Worm (Caenorhabditis elegans) whole organism, late embryonic: ENCODE data around the gene cTel55X.1.

ENCODE experiments used
- T23F11.4 ChIP-seq: fragments of 200-800 bp; sonication (Bioruptor generic); optimal IDR thresholded peaks from 2 replicates; lab custom pipeline; 2018; ENCODE audit warnings: mild to moderate bottlenecking, missing genetic modification characterization, missing compliant biosample characterization
- ceh-14 ChIP-seq: sonication (generic microtip); optimal IDR thresholded peaks from 2 replicates; lab custom pipeline; 2016; ENCODE audit warnings: missing genotype, missing genetic modification characterization, missing compliant biosample characterization
- ceh-18 ChIP-seq: sonication (generic microtip); optimal IDR thresholded peaks from 2 replicates; lab custom pipeline; 2016; ENCODE audit warnings: missing genetic modification characterization, missing compliant biosample characterization
- ceh-19 ChIP-seq: fragments of 200-800 bp; sonication (Bioruptor generic); optimal IDR thresholded peaks from 2 replicates; lab custom pipeline; 2018; ENCODE audit warnings: mild to moderate bottlenecking, missing genetic modification characterization, missing compliant biosample characterization
- ceh-24 ChIP-seq: sonication (generic microtip); optimal IDR thresholded peaks from 2 replicates; lab custom pipeline; 2016; ENCODE audit warnings: mild to moderate bottlenecking, missing genetic modification characterization, missing compliant biosample characterization
- ceh-30 ChIP-seq: fragments of 150-350 bp; optimal IDR thresholded peaks from 2 replicates; lab custom pipeline; 2014; ENCODE audit warnings: missing biosample characterization, missing genetic modification characterization
- ceh-31 ChIP-seq: sonication (generic microtip); optimal IDR thresholded peaks from 2 replicates; lab custom pipeline; 2016; ENCODE audit warnings: missing genetic modification characterization, missing compliant biosample characterization
- ceh-45 ChIP-seq: fragments of 200-800 bp; sonication (Bioruptor generic); IDR thresholded peaks from 2 replicates; pipeline ENCODE4 v1.3.6; 2022; ENCODE audit warnings: missing genetic modification reagents, missing genetic modification characterization, missing compliant biosample characterization
- ceh-6 ChIP-seq: fragments of 200-800 bp; sonication (Bioruptor generic); optimal IDR thresholded peaks from 2 replicates; lab custom pipeline; 2018; ENCODE audit warnings: mild to moderate bottlenecking, missing genetic modification characterization, missing compliant biosample characterization
- dve-1 ChIP-seq: sonication (generic microtip); optimal IDR thresholded peaks from 2 replicates; lab custom pipeline; 2017; ENCODE audit warnings: antibody characterized with exemption, mild to moderate bottlenecking, missing genetic modification characterization, missing compliant biosample characterization
- elt-2 ChIP-seq: sonication (generic microtip); optimal IDR thresholded peaks from 2 replicates; lab custom pipeline; 2016; ENCODE audit warnings: missing genetic modification reagents, missing genetic modification characterization, missing compliant biosample characterization
- ets-4 ChIP-seq: sonication (generic microtip); optimal IDR thresholded peaks from 2 replicates; lab custom pipeline; 2016; ENCODE audit warnings: missing genetic modification characterization, missing compliant biosample characterization
- eyg-1 ChIP-seq: sonication (generic microtip); optimal IDR thresholded peaks from 2 replicates; lab custom pipeline; 2016; ENCODE audit warnings: missing genotype, missing genetic modification characterization, missing compliant biosample characterization
- fkh-6 ChIP-seq: sonication (generic microtip); optimal IDR thresholded peaks from 2 replicates; lab custom pipeline; 2016; ENCODE audit warnings: missing genetic modification characterization, missing compliant biosample characterization
- gmeb-2 ChIP-seq: sonication (generic microtip); optimal IDR thresholded peaks from 2 replicates; lab custom pipeline; 2016; ENCODE audit warnings: missing genetic modification characterization, inconsistent platforms, missing compliant biosample characterization
- hlh-30 ChIP-seq: sonication (generic microtip); optimal IDR thresholded peaks from 2 replicates; lab custom pipeline; 2017; ENCODE audit warnings: antibody characterized with exemption, missing genetic modification characterization, missing compliant biosample characterization; ENCODE audit not compliant: insufficient read depth
- hlh-6 ChIP-seq: sonication (generic microtip); optimal IDR thresholded peaks from 2 replicates; lab custom pipeline; 2016; ENCODE audit warnings: missing genotype, missing genetic modification characterization, missing compliant biosample characterization
- madf-2 ChIP-seq: sonication (generic microtip); optimal IDR thresholded peaks from 2 replicates; lab custom pipeline; 2017; ENCODE audit warnings: missing genetic modification characterization, missing compliant biosample characterization
- nfya-1 ChIP-seq: sonication (generic microtip); optimal IDR thresholded peaks from 2 replicates; lab custom pipeline; 2017; ENCODE audit warnings: missing genetic modification characterization, mild to moderate bottlenecking, missing compliant biosample characterization, antibody characterized with exemption, moderate library complexity
- nhr-11 ChIP-seq: fragments of 150-350 bp; optimal IDR thresholded peaks from 2 replicates; lab custom pipeline; 2014; ENCODE audit warnings: missing biosample characterization, missing genetic modification characterization
- npax-4 ChIP-seq: sonication (generic microtip); optimal IDR thresholded peaks from 2 replicates; lab custom pipeline; 2016; ENCODE audit warnings: missing genetic modification characterization, missing compliant biosample characterization
- pag-3 ChIP-seq: sonication (generic microtip); optimal IDR thresholded peaks from 2 replicates; lab custom pipeline; 2016; ENCODE audit warnings: missing compliant biosample characterization, missing genetic modification characterization, borderline replicate concordance
- pat-9 ChIP-seq: fragments of 200-800 bp; sonication (Bioruptor generic); optimal IDR thresholded peaks from 2 replicates; lab custom pipeline; 2018; ENCODE audit warnings: mild to moderate bottlenecking, missing genetic modification characterization, moderate library complexity, missing compliant biosample characterization
- pax-1 ChIP-seq: fragments of 150-350 bp; optimal IDR thresholded peaks from 2 replicates; lab custom pipeline; 2014; ENCODE audit warnings: missing biosample characterization, missing genetic modification characterization
- pha-2 ChIP-seq: sonication (generic microtip); optimal IDR thresholded peaks from 2 replicates; lab custom pipeline; 2017; ENCODE audit warnings: mild to moderate bottlenecking, missing genetic modification characterization, missing compliant biosample characterization
- pqm-1 ChIP-seq: sonication (generic microtip); optimal IDR thresholded peaks from 2 replicates; lab custom pipeline; 2016; ENCODE audit warnings: missing genetic modification characterization, missing compliant biosample characterization
- sox-4 ChIP-seq: sonication (generic microtip); optimal IDR thresholded peaks from 2 replicates; lab custom pipeline; 2017; ENCODE audit warnings: mild to moderate bottlenecking, missing genetic modification characterization, inconsistent platforms, missing compliant biosample characterization
- tbx-2 ChIP-seq: sonication (generic microtip); optimal IDR thresholded peaks from 2 replicates; lab custom pipeline; 2016; ENCODE audit warnings: missing genetic modification characterization, missing compliant biosample characterization
- tbx-7 ChIP-seq: sonication (generic microtip); optimal IDR thresholded peaks from 2 replicates; lab custom pipeline; 2016; ENCODE audit warnings: missing genotype, missing genetic modification characterization, missing compliant biosample characterization
- ttx-3 ChIP-seq: sonication (generic microtip); optimal IDR thresholded peaks from 2 replicates; lab custom pipeline; 2016; ENCODE audit warnings: missing genetic modification reagents, missing genetic modification characterization, missing compliant biosample characterization
- unc-55 ChIP-seq: sonication (generic microtip); optimal IDR thresholded peaks from 2 replicates; lab custom pipeline; 2017; ENCODE audit warnings: missing biosample characterization, missing genetic modification reagents, missing genetic modification characterization
- unc-86 ChIP-seq: sonication (generic microtip); optimal IDR thresholded peaks from 2 replicates; lab custom pipeline; 2016; ENCODE audit warnings: missing genetic modification characterization, missing compliant biosample characterization
- zip-5 ChIP-seq: sonication (generic microtip); optimal IDR thresholded peaks from 2 replicates; lab custom pipeline; 2016; ENCODE audit warnings: missing genetic modification characterization, missing compliant biosample characterization
- ztf-16 ChIP-seq: sonication (generic microtip); optimal IDR thresholded peaks from 2 replicates; lab custom pipeline; 2017; ENCODE audit warnings: missing genetic modification characterization, missing compliant biosample characterization

cTel55X.1 gene

ce11 chrX:17681534-17681933, 33.2 kb upstream of the cTel55X.1 start:
- TF ChIP-seq ceh-30 (tag; lab: Kevin White, UChicago) (no peak), ceh-18 (tag; lab: Kevin White, UChicago) (no peak), nhr-11 (tag; lab: Kevin White, UChicago) (no peak), nfya-1 (tag; lab: Kevin White, UChicago) (no peak), zip-5 (tag; lab: Kevin White, UChicago) (no peak), pax-1 (no peak), ceh-14 (tag; lab: Kevin White, UChicago) (no peak), ztf-16 (tag; lab: Kevin White, UChicago) (no peak), ceh-19 (GFP tag; lab: Kevin White, UChicago) (no peak), ceh-24 (tag; lab: Kevin White, UChicago) (no peak), ets-4 (tag; lab: Kevin White, UChicago) (no peak), sox-4 (tag; lab: Kevin White, UChicago) (no peak), hlh-6 (tag; lab: Kevin White, UChicago) (no peak), dve-1 (no peak), hlh-30 (no peak), pqm-1 (no peak), unc-86 (no peak)

DNA sequence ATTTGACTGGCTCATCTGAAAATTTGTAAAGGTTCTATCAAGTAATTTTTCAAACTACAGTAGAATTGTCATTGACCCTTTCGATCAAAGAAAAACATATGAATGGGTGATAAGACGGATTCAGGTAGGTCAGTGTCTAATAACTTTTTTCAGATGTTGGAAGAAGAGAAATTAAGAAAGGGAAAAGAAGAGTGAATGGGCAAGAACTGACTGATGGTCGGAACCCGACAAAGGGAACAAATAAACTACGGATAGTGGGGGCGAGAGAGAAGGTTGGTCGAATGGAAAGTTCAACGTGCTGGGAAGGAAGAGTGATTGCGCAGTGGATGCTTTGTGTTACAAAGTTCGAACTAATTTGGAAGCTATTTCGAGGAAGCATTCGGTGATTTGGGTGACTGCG, 32.5 kb upstream of the cTel55X.1 start:
- TF ChIP-seq ceh-30 (tag; lab: Kevin White, UChicago) (no peak), gmeb-2 (tag; lab: Kevin White, UChicago) (no peak), pag-3 (tag; lab: Kevin White, UChicago) (no peak), ttx-3 (no peak), ets-4 (tag; lab: Kevin White, UChicago) (no peak)

DNA sequence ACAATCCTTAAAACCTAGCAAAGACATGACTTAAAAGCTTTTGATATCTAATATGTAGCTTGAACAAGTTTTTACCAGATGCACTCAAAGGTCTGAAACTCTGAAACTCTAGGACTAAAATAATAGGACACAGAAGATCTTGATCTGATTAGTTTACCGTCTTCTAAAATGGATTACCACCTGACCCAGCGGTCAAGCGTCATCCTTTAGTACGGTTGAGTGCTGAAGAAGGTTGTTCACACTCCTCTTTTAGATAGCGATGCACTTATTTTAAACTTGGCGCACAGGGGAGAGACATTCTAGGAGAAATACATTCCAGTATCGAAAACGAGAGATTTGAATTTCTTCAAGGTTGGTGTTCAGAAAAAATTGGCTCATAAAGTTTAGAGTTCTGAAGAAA, 31.1 kb upstream of the cTel55X.1 start:
- no peak for TF ChIP-seq pha-2 (tag; lab: Kevin White, UChicago)
- TF ChIP-seq tbx-7 (tag; lab: Kevin White, UChicago): no peak
- TF ChIP-seq eyg-1: no peak
- TF ChIP-seq ceh-45 (GFP tag; lab: Robert Waterston, UW): no peak
- TF ChIP-seq fkh-6 (tag; lab: Kevin White, UChicago): no peak
- no peak for TF ChIP-seq unc-55 (GFP tag; lab: Kevin White, UChicago)
- no peak for TF ChIP-seq ceh-31 (tag; lab: Kevin White, UChicago)
- TF ChIP-seq ceh-6 (GFP tag; lab: Kevin White, UChicago): no peak
- TF ChIP-seq pax-1: no peak
- TF ChIP-seq ceh-14 (tag; lab: Kevin White, UChicago): no peak
- TF ChIP-seq madf-2 (tag; lab: Kevin White, UChicago): no peak
- TF ChIP-seq dve-1: no peak
- TF ChIP-seq gmeb-2 (tag; lab: Kevin White, UChicago): no peak
- no peak for TF ChIP-seq npax-4 (tag; lab: Kevin White, UChicago)
- no peak for TF ChIP-seq pat-9
- no peak for TF ChIP-seq elt-2 (tag; lab: Kevin White, UChicago)
- TF ChIP-seq, all 69 proteins: peak for 0

ce11 chrX:17684767-17685166, 30.0 kb upstream of the cTel55X.1 start, which contains the start of gene T23E7.6:
TSS of gene T23E7.6 (minus strand) at chrX:17684811.
- TF ChIP-seq hlh-6 (tag; lab: Kevin White, UChicago): no peak
- TF ChIP-seq tbx-2: no peak
- TF ChIP-seq hlh-30: no peak
- TF ChIP-seq nfya-1 (tag; lab: Kevin White, UChicago): no peak

ce11 chrX:17685959-17686358, 28.8 kb upstream of the cTel55X.1 start:
- TF ChIP-seq tbx-7 (tag; lab: Kevin White, UChicago): no peak
- TF ChIP-seq fkh-6 (tag; lab: Kevin White, UChicago): no peak
- no peak for TF ChIP-seq T23F11.4 (GFP tag; lab: Kevin White, UChicago)
